Worm (Caenorhabditis elegans) whole organism, L4/young adult: ENCODE data around the gene fars-3.

Experiments used
- W03F9.2 ChIP-seq: fragments of 150-350 bp; optimal IDR thresholded peaks from 2 replicates; lab custom pipeline; 2014; ENCODE audit warnings: missing biosample characterization, missing genetic modification characterization
- dao-5 ChIP-seq: sonication (generic microtip); optimal IDR thresholded peaks from 2 replicates; lab custom pipeline; 2016; ENCODE audit warnings: missing genotype, missing genetic modification characterization, moderate library complexity, missing compliant biosample characterization
- him-1 ChIP-seq: sonication (generic microtip); optimal IDR thresholded peaks from 2 replicates; lab custom pipeline; 2016; ENCODE audit warnings: missing genotype, missing genetic modification reagents, missing genetic modification characterization, missing compliant biosample characterization

- TF ChIP-seq him-1 (tag; lab: Kevin White, UChicago) (no peak), dao-5 (no peak), W03F9.2 (tag; lab: Kevin White, UChicago) (no peak)
These were observed 34.4 kb downstream of the fars-3 start for ce11 chrII:8499021-8499420.
